Worm (Caenorhabditis elegans) whole organism, early embryonic: ENCODE results near the gene hpo-31.

Experiments used
- B0310.2 ChIP-seq: sonication (generic microtip); optimal IDR thresholded peaks from 2 replicates; lab custom pipeline; 2016; ENCODE audit warnings: mild to moderate bottlenecking, missing genetic modification characterization, missing compliant biosample characterization
- F13C5.2 ChIP-seq: sonication (generic microtip); optimal IDR thresholded peaks from 2 replicates; lab custom pipeline; 2017; ENCODE audit warnings: mild to moderate bottlenecking, missing genetic modification characterization, inconsistent platforms, missing compliant biosample characterization
- aly-1 ChIP-seq: sonication (generic microtip); optimal IDR thresholded peaks from 2 replicates; lab custom pipeline; 2016; ENCODE audit warnings: missing genetic modification characterization, missing compliant biosample characterization
- ama-1 ChIP-seq: fragments of 150-350 bp; optimal IDR thresholded peaks from 2 replicates; lab custom pipeline; 2014
- ceh-13 ChIP-seq: fragments of 200-800 bp; sonication (Bioruptor generic); optimal IDR thresholded peaks from 2 replicates; lab custom pipeline; 2018; ENCODE audit warnings: mild to moderate bottlenecking, missing genetic modification characterization, missing compliant biosample characterization
- ceh-36 ChIP-seq: sonication (generic microtip); optimal IDR thresholded peaks from 2 replicates; lab custom pipeline; 2016; ENCODE audit warnings: missing genetic modification characterization, inconsistent platforms, missing compliant biosample characterization
- ets-7 ChIP-seq: sonication (generic microtip); optimal IDR thresholded peaks from 2 replicates; lab custom pipeline; 2016; ENCODE audit warnings: missing genotype, missing genetic modification characterization, missing compliant biosample characterization
- flt-1 ChIP-seq: fragments of 200-800 bp; sonication (Bioruptor generic); IDR thresholded peaks from 2 replicates; pipeline ENCODE4 v1.3.6; 2022; ENCODE audit warnings: missing genetic modification characterization, missing compliant biosample characterization
- hmbx-1 ChIP-seq: sonication (generic microtip); optimal IDR thresholded peaks from 2 replicates; lab custom pipeline; 2016; ENCODE audit warnings: mild to moderate bottlenecking, missing genetic modification characterization, missing compliant biosample characterization
- hmg-4 ChIP-seq: fragments of 200-800 bp; sonication (Bioruptor generic); optimal IDR thresholded peaks from 2 replicates; lab custom pipeline; 2018; ENCODE audit warnings: mild to moderate bottlenecking, missing genetic modification characterization, missing compliant biosample characterization
- hnd-1 ChIP-seq: sonication (generic microtip); optimal IDR thresholded peaks from 2 replicates; lab custom pipeline; 2016; ENCODE audit warnings: missing genetic modification characterization, missing compliant biosample characterization
- pes-1 ChIP-seq: fragments of 200-800 bp; sonication (Bioruptor generic); IDR thresholded peaks from 2 replicates; pipeline ENCODE4 v1.3.6; 2022; ENCODE audit warnings: missing genetic modification reagents, missing genetic modification characterization, missing compliant biosample characterization
- scrt-1 ChIP-seq: fragments of 200-800 bp; sonication (Bioruptor generic); IDR thresholded peaks from 2 replicates; pipeline ENCODE4 v1.3.6; 2022; ENCODE audit warnings: missing genetic modification characterization, missing compliant biosample characterization
- sea-1 ChIP-seq: fragments of 200-800 bp; sonication (Bioruptor generic); conservative IDR thresholded peaks from 2 replicates; pipeline ENCODE4 v1.3.6; 2022; ENCODE audit warnings: missing genetic modification characterization, missing compliant biosample characterization
- tbx-11 ChIP-seq: fragments of 200-800 bp; sonication (Bioruptor generic); IDR thresholded peaks from 2 replicates; pipeline ENCODE4 v1.3.6; 2022; ENCODE audit warnings: missing genetic modification characterization, missing compliant biosample characterization
- tbx-37 ChIP-seq: fragments of 200-800 bp; sonication (Bioruptor generic); conservative IDR thresholded peaks from 2 replicates; pipeline ENCODE4 v1.3.6; 2022; ENCODE audit warnings: missing genetic modification reagents, missing genetic modification characterization, missing compliant biosample characterization
- tra-4 ChIP-seq: sonication (generic microtip); optimal IDR thresholded peaks from 2 replicates; lab custom pipeline; 2017; ENCODE audit warnings: missing genetic modification characterization, missing compliant biosample characterization

hpo-31 gene

DNA sequence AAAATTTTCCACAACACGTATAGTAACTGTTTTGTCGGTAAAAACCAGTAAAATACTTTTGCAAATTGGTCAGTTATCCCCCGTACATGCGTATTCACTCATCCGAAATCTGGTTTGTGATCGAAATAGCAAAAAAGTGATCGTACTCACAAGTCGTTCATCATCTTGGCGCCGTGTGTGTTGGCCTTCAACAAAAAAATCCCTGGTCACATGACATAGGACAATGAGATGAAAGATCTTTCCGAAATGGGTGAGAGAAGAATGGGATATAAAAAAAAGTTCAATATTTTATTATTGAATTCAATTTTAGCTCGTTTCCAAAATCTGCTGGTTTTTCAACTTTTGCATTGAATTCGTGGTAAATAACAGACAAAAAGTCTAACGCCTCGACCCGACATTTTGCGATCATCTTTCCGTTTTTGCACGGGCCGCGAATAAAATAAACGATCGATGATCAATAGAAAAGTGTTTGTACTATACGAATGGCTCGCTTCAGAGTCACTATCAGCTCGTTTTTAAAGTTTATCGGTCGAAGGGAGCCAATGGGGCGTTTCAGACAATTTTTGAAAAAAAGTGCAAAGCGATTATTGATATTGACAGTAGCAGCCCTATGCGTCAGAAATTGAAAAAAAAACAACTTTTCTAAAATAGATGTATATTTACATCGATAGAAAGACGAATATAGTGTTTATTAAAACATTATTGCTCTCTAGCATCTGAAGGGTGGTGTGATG, 34.7 kb upstream of the hpo-31 start:
- TF ChIP-seq sea-1 (no peak), ama-1 (no peak), hmg-4 (GFP tag; lab: Kevin White, UChicago) (no peak), tbx-37 (GFP tag; lab: Robert Waterston, UW) (no peak)

ce11 chrV:13789362-13789761, 33.5 kb upstream of the hpo-31 start:
- TF ChIP-seq ets-7 (tag; lab: Kevin White, UChicago), result peak; percentile 27
- TF ChIP-seq ama-1, result no peak
- no peak for TF ChIP-seq flt-1 (GFP tag; lab: Robert Waterston, UW)
- TF ChIP-seq hmg-4 (GFP tag; lab: Kevin White, UChicago), result peak; percentile 79
- TF ChIP-seq tbx-37 (GFP tag; lab: Robert Waterston, UW), result peak; percentile 2; the same call in 1 of the 2 replicates
- TF ChIP-seq tra-4 (tag; lab: Kevin White, UChicago), result peak; percentile 9
- TF ChIP-seq pes-1, result no peak
- TF ChIP-seq B0310.2 (tag; lab: Kevin White, UChicago), result no peak

DNA sequence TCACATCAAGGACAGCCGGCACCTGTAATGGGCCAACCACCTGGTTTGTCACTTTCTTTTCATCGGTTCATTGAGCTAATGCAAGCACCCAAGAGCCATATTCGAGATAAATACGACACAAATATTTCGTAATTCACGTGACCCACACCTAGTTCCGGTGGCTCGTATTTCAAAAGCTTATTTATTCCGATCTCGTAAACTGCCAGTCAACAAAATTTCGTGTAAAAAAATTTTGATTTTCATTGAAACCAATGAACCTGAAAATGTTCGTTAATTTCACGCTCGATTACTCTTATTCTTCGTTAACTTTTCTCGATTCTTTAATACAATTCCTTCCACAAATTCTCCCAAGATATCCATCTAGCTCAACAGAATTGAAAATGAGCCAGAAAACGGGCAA, 32.7 kb upstream of the hpo-31 start:
- no peak for TF ChIP-seq flt-1 (GFP tag; lab: Robert Waterston, UW)
- TF ChIP-seq hmg-4 (GFP tag; lab: Kevin White, UChicago), result no peak
- TF ChIP-seq hnd-1, result no peak
- no peak for TF ChIP-seq ceh-13 (GFP tag; lab: Kevin White, UChicago)
- no peak for TF ChIP-seq F13C5.2 (tag; lab: Kevin White, UChicago)
- TF ChIP-seq ceh-36 (tag; lab: Kevin White, UChicago), result no peak
- TF ChIP-seq pes-1, result no peak
- TF ChIP-seq sea-1, result no peak
- no peak for TF ChIP-seq aly-1 (tag; lab: Kevin White, UChicago)
- no peak for TF ChIP-seq hmbx-1 (tag; lab: Kevin White, UChicago)
- TF ChIP-seq ets-7 (tag; lab: Kevin White, UChicago), result no peak
- TF ChIP-seq ama-1, result no peak
- no peak for TF ChIP-seq tbx-37 (GFP tag; lab: Robert Waterston, UW)
- TF ChIP-seq tbx-11 (GFP tag; lab: Robert Waterston, UW), result no peak
- no peak for TF ChIP-seq tra-4 (tag; lab: Kevin White, UChicago)
- no peak for TF ChIP-seq B0310.2 (tag; lab: Kevin White, UChicago)
- no peak for TF ChIP-seq scrt-1 (GFP tag; lab: Robert Waterston, UW)

DNA sequence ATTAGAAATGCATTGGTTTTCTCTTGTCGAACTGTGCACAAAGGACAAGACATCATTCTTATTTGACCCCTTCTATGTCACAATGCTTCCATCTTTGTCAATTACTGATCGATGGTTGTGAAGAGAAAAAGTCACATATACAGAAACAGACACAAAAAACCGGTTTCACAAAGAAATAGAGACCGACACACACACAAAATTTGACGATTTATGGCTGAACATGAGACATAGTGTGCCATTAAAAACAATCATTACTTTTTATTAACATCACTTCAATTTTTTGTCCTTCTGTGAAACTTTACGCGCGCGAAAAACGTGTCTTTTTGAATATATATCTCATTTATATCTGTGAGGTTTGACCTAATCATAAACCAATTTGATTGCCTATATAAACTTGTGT, 32.3 kb upstream of the hpo-31 start:
- TF ChIP-seq flt-1 (GFP tag; lab: Robert Waterston, UW) (no peak), tra-4 (tag; lab: Kevin White, UChicago) (no peak), ama-1 (no peak), F13C5.2 (tag; lab: Kevin White, UChicago) (no peak), aly-1 (tag; lab: Kevin White, UChicago) (no peak), B0310.2 (tag; lab: Kevin White, UChicago) (no peak), ceh-36 (tag; lab: Kevin White, UChicago) (no peak), pes-1 (no peak), scrt-1 (GFP tag; lab: Robert Waterston, UW) (no peak), ets-7 (tag; lab: Kevin White, UChicago) (no peak), tbx-11 (GFP tag; lab: Robert Waterston, UW) (no peak), hmg-4 (GFP tag; lab: Kevin White, UChicago) (no peak)

DNA sequence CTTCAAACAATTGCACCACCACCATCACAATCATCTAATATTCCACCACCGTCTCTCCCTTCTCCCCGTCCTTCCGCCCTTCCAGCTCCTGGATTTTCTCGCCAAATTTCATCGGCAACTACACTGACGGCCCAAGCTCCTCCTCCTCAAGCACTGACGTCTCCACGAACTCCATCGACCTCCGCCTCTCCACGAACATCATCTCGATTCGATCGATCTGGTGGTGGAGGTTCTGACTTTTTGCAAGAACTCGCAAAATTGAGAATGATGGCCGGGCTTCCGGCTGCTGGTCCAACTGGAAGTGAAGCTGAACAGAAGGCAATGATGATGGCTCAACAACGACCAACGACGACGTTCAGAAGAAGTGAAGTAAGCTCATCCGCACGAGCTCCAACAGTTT, 28.8 kb upstream of the hpo-31 start:
- no peak for TF ChIP-seq sea-1
- no peak for TF ChIP-seq ets-7 (tag; lab: Kevin White, UChicago)
- no peak for TF ChIP-seq ceh-13 (GFP tag; lab: Kevin White, UChicago)
- TF ChIP-seq tbx-11 (GFP tag; lab: Robert Waterston, UW), result no peak
- TF ChIP-seq scrt-1 (GFP tag; lab: Robert Waterston, UW), result no peak
- TF ChIP-seq tra-4 (tag; lab: Kevin White, UChicago), result no peak
- no peak for TF ChIP-seq ceh-36 (tag; lab: Kevin White, UChicago)
- TF ChIP-seq hnd-1, result no peak
- TF ChIP-seq B0310.2 (tag; lab: Kevin White, UChicago), result no peak
- TF ChIP-seq flt-1 (GFP tag; lab: Robert Waterston, UW), result no peak
- TF ChIP-seq F13C5.2 (tag; lab: Kevin White, UChicago), result no peak
- TF ChIP-seq hmg-4 (GFP tag; lab: Kevin White, UChicago), result no peak
- TF ChIP-seq pes-1, result no peak
- no peak for TF ChIP-seq tbx-37 (GFP tag; lab: Robert Waterston, UW)
- no peak for TF ChIP-seq hmbx-1 (tag; lab: Kevin White, UChicago)
- no peak for TF ChIP-seq aly-1 (tag; lab: Kevin White, UChicago)

- TF ChIP-seq ama-1 (no peak), F13C5.2 (tag; lab: Kevin White, UChicago) (no peak), ceh-13 (GFP tag; lab: Kevin White, UChicago) (no peak), aly-1 (tag; lab: Kevin White, UChicago) (no peak), B0310.2 (tag; lab: Kevin White, UChicago) (no peak)
These were observed 26.5 kb upstream of the hpo-31 start, which contains the start of gene twk-32 for ce11 chrV:13796246-13796776. twk-32 (plus strand) TSS chrV:13796641.

ce11 chrV:13799190-13799589, 23.7 kb upstream of the hpo-31 start:
- TF ChIP-seq B0310.2 (tag; lab: Kevin White, UChicago) (no peak), ets-7 (tag; lab: Kevin White, UChicago) (no peak), ama-1 (no peak), hmbx-1 (tag; lab: Kevin White, UChicago) (no peak), tbx-37 (GFP tag; lab: Robert Waterston, UW) (no peak), hmg-4 (GFP tag; lab: Kevin White, UChicago) (no peak), flt-1 (GFP tag; lab: Robert Waterston, UW) (no peak), pes-1 (no peak), ceh-13 (GFP tag; lab: Kevin White, UChicago) (no peak), aly-1 (tag; lab: Kevin White, UChicago) (no peak), hnd-1 (no peak), F13C5.2 (tag; lab: Kevin White, UChicago) (no peak), sea-1 (no peak), scrt-1 (GFP tag; lab: Robert Waterston, UW) (no peak), tbx-11 (GFP tag; lab: Robert Waterston, UW) (no peak), ceh-36 (tag; lab: Kevin White, UChicago) (no peak), tra-4 (tag; lab: Kevin White, UChicago) (no peak)
